Worm (Caenorhabditis elegans) whole organism, midembryonic: ENCODE measurements around the gene F52H3.6.

Experiments
- cog-1 ChIP-seq: sonication (generic microtip); optimal IDR thresholded peaks from 2 replicates; lab custom pipeline; 2016; ENCODE audit warnings: missing genetic modification characterization, missing compliant biosample characterization
- flt-1 ChIP-seq: fragments of 200-800 bp; sonication (Bioruptor generic); IDR thresholded peaks from 2 replicates; pipeline ENCODE4 v1.3.6; 2022; ENCODE audit warnings: missing genetic modification characterization, missing compliant biosample characterization
- klf-2 ChIP-seq: fragments of 200-800 bp; sonication (Bioruptor generic); conservative IDR thresholded peaks from 2 replicates; pipeline ENCODE4 v1.3.6; 2022; ENCODE audit warnings: missing genetic modification reagents, missing genetic modification characterization, missing compliant biosample characterization
- med-1 ChIP-seq: sonication (generic microtip); optimal IDR thresholded peaks from 2 replicates; lab custom pipeline; 2017; ENCODE audit warnings: missing genetic modification characterization, mild to moderate bottlenecking, missing compliant biosample characterization, antibody characterized with exemption, missing genetic modification reagents; ENCODE audit not compliant: insufficient read depth

DNA sequence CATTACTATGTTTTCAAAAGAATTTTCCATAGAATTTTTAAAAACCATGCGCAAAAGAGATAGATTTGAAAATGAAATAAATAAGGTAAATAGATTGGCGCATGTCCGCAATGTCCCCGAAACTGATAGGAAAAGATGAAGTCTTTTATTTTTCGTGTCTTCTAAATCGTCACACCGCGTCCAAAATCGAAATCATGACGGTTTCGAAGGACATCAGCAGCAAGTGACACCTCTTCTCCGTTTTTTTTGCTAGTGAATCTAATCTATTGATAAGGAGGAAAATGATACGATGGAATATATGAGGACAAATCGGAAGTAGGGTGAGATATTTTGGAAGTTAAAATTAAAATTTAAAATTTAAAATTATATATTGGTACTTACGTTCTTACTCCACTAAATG is 45.8 kb upstream of the F52H3.6 start:
- TF ChIP-seq klf-2 (GFP tag; lab: Robert Waterston, UW) = no peak
- TF ChIP-seq flt-1 (GFP tag; lab: Robert Waterston, UW) = no peak
- no peak for TF ChIP-seq med-1
- TF ChIP-seq cog-1 (tag; lab: Kevin White, UChicago) = no peak
